Worm (Caenorhabditis elegans) whole organism, L4/young adult: ENCODE data around the gene mnm-2.

ENCODE experiments used
- W03F9.2 ChIP-seq: fragments of 150-350 bp; optimal IDR thresholded peaks from 2 replicates; lab custom pipeline; 2014; ENCODE audit warnings: missing biosample characterization, missing genetic modification characterization
- dao-5 ChIP-seq: sonication (generic microtip); optimal IDR thresholded peaks from 2 replicates; lab custom pipeline; 2016; ENCODE audit warnings: missing genotype, missing genetic modification characterization, moderate library complexity, missing compliant biosample characterization
- him-1 ChIP-seq: sonication (generic microtip); optimal IDR thresholded peaks from 2 replicates; lab custom pipeline; 2016; ENCODE audit warnings: missing genotype, missing genetic modification reagents, missing genetic modification characterization, missing compliant biosample characterization

The mnm-2 gene

ce11 chrX:7433269-7433668 is 8.6 kb upstream of the mnm-2 start, which contains the start of gene clc-5:
Gene clc-5, plus strand, starts transcription at chrX:7433569.
- TF ChIP-seq W03F9.2 (tag; lab: Kevin White, UChicago) = no peak
- no peak for TF ChIP-seq dao-5 (tag; lab: Kevin White, UChicago)
- TF ChIP-seq him-1 (tag; lab: Kevin White, UChicago) = no peak

ce11 chrX:7431165-7431564 is 6.5 kb upstream of the mnm-2 start, which contains the start of gene clc-2:
Gene clc-2, plus strand, starts transcription at chrX:7431465.
- no peak for TF ChIP-seq dao-5 (tag; lab: Kevin White, UChicago)
- no peak for TF ChIP-seq him-1 (tag; lab: Kevin White, UChicago)
- no peak for TF ChIP-seq W03F9.2 (tag; lab: Kevin White, UChicago)

DNA sequence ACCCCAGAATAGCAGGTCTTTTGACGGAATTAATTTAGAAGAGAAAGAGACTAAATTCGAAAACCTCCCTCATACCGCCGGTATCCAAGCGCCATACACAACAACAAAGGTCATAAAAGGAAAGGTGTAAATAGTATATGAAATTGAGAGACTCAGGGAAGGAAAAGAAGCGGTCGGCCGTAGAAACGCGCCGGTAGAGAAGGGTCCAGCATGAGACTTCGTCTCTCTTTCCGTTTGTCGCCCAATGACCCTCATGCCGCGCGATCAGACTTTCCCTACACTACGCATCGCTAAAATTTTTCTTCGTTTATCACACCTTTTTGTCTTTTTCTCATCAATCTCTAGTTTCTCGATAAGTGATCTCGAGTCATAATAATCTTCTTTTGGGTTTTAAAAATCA is 5.8 kb upstream of the mnm-2 start:
- TF ChIP-seq him-1 (tag; lab: Kevin White, UChicago) (no peak), dao-5 (tag; lab: Kevin White, UChicago) (no peak), W03F9.2 (tag; lab: Kevin White, UChicago) (no peak)

DNA sequence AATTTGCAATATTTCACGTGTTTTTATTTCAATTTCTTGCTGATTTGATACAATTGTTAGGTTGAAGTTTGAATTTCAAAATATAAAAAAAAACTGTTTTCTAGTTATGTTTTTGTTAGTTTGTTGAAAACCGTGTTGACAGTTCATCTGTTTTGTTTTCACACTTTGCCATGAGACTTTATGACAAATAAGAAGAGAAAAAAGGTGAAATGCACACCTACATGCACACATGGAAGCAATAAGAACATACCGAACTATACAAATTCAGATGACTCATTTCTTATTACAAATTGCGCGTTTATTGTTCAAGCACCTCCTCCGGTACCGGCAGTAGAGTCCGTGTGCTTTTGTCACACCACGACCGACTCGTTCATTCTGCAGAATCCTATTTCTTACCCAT is 4.1 kb downstream of the mnm-2 start, which contains the start of gene C10A4.9:
TSS of gene C10A4.9 (plus strand) at position 301 of the 400 bp plus-strand sequence.
- no peak for TF ChIP-seq him-1 (tag; lab: Kevin White, UChicago)
- TF ChIP-seq W03F9.2 (tag; lab: Kevin White, UChicago) = no peak
- no peak for TF ChIP-seq dao-5 (tag; lab: Kevin White, UChicago)

DNA sequence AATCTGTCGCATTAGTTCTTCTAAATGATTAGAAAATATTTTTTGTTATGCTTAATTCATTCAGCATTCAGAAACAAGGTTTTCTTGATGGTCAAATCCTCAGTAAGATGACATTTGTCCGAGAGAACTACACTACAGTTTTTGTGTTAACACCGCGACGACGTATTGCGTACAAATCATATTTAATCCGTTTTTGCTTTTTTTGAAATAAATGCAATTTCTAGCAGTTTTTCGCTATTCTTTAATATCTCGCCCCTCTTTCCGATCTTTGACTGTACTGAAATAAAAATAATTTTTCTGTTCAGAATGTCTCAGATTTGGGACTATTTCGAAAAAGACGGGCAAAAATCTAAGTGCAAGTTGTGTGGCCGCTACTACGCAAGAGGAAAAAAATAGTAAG is 8.6 kb downstream of the mnm-2 start, which contains the start of gene C10A4.1:
TSS of gene C10A4.1 (plus strand) at position 301 of the 400 bp plus-strand sequence.
- TF ChIP-seq W03F9.2 (tag; lab: Kevin White, UChicago) (no peak), dao-5 (tag; lab: Kevin White, UChicago) (no peak), him-1 (tag; lab: Kevin White, UChicago) (no peak)

DNA sequence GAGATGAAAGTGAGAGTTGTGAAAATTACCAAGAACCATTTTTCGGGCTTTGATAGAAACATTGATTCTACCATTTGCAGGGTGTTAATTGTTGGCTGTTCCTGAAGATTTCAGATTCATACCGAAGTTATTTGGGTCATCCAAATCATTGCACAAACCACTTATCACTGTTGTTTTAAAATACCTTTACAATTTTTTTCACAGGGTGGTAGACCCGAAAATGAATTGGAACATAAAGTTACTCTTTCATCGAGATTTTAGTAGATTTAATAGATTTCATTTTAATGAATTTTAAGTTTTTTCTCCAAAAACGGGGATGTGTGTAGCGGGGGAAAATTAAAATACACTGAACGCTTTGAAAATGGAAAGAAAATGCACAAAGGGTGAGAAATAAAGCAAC is 9.3 kb downstream of the mnm-2 start, which contains the start of gene C10A4.7:
TSS of gene C10A4.7 (minus strand) at position 101 of the 400 bp plus-strand sequence.
- no peak for TF ChIP-seq W03F9.2 (tag; lab: Kevin White, UChicago)
- TF ChIP-seq him-1 (tag; lab: Kevin White, UChicago) = no peak
- no peak for TF ChIP-seq dao-5 (tag; lab: Kevin White, UChicago)

- TF ChIP-seq W03F9.2 (tag; lab: Kevin White, UChicago) (no peak), him-1 (tag; lab: Kevin White, UChicago) (no peak), dao-5 (tag; lab: Kevin White, UChicago) (no peak)
Measured at ce11 chrX:7409935-7410334, 14.8 kb downstream of the mnm-2 start, which contains the start of gene C10A4.2. Gene C10A4.2, plus strand, starts transcription at chrX:7410235.

- no peak for TF ChIP-seq W03F9.2 (tag; lab: Kevin White, UChicago)
- TF ChIP-seq dao-5 (tag; lab: Kevin White, UChicago) = no peak
- TF ChIP-seq him-1 (tag; lab: Kevin White, UChicago) = no peak
Measured at ce11 chrX:7409030-7409429, 15.7 kb downstream of the mnm-2 start.

- TF ChIP-seq him-1 (tag; lab: Kevin White, UChicago) (no peak), W03F9.2 (tag; lab: Kevin White, UChicago) (no peak), dao-5 (tag; lab: Kevin White, UChicago) (no peak)
Measured at ce11 chrX:7407749-7408148, 17.0 kb downstream of the mnm-2 start.

ce11 chrX:7405393-7405792 is 19.3 kb downstream of the mnm-2 start, which contains the start of gene C10A4.3:
Gene C10A4.3, plus strand, starts transcription at chrX:7405693.
- TF ChIP-seq W03F9.2 (tag; lab: Kevin White, UChicago) (no peak), dao-5 (tag; lab: Kevin White, UChicago) (no peak), him-1 (tag; lab: Kevin White, UChicago) (no peak)

ce11 chrX:7404551-7404950 is 20.2 kb downstream of the mnm-2 start:
- TF ChIP-seq W03F9.2 (tag; lab: Kevin White, UChicago) (no peak), dao-5 (tag; lab: Kevin White, UChicago) (no peak), him-1 (tag; lab: Kevin White, UChicago) (no peak)

- no peak for TF ChIP-seq dao-5 (tag; lab: Kevin White, UChicago)
- TF ChIP-seq him-1 (tag; lab: Kevin White, UChicago) = no peak
- TF ChIP-seq W03F9.2 (tag; lab: Kevin White, UChicago) = no peak
Measured at ce11 chrX:7400788-7401187, 23.9 kb downstream of the mnm-2 start, which contains the start of gene C10A4.4. Gene C10A4.4, plus strand, starts transcription at chrX:7401088.

DNA sequence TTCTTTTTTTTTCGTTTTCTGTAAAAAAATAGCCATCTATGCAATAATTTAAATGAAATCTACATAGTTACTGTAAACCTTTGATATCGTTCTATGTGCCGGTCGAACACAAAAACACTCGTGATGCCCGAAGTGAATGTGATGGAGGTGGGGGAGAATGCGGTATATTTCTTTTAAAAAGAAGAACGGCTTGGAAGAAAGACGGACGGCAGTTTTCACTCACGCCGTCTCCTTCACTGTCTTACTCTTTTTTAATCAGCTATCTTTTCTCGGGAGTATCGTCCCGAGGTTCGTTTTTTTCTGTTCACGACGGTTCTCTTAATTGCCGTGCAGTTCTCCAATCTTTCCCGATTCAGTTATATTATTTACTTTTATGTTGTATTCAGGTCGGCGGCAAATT is 26.1 kb downstream of the mnm-2 start, which contains the start of gene C10A4.10:
TSS of gene C10A4.10 (plus strand) at position 301 of the 400 bp plus-strand sequence.
- no peak for TF ChIP-seq W03F9.2 (tag; lab: Kevin White, UChicago)
- no peak for TF ChIP-seq dao-5 (tag; lab: Kevin White, UChicago)
- no peak for TF ChIP-seq him-1 (tag; lab: Kevin White, UChicago)

DNA sequence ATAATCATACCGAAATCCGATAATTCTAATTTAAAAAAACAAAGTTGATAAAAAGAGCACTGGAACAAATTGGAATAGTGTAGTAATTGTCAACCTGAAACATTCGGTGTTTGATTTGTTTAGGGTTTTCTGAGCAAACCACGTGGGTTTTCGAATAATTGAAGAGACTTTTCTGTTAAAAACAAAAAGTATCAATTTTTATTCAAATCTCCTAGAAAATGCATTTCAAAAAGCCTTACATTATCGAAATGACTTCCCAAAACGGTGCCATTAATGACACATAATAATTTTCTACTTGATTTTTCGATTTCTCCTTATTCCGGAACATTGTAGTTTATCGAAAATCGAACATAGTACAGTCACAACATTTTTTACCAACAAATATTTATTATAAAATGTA is 26.8 kb downstream of the mnm-2 start, which contains the start of gene C10A4.13:
TSS of gene C10A4.13 (minus strand) at position 101 of the 400 bp plus-strand sequence.
- TF ChIP-seq W03F9.2 (tag; lab: Kevin White, UChicago) = no peak
- no peak for TF ChIP-seq him-1 (tag; lab: Kevin White, UChicago)
- no peak for TF ChIP-seq dao-5 (tag; lab: Kevin White, UChicago)
